Worm (Caenorhabditis elegans) whole organism, L1 larva: ENCODE results near the gene pik-1.

Source experiments
- ama-1 ChIP-seq: fragments of 150-350 bp; optimal IDR thresholded peaks from 2 replicates; lab custom pipeline; 2014
- fkh-4 ChIP-seq: sonication (generic microtip); optimal IDR thresholded peaks from 2 replicates; lab custom pipeline; 2016; ENCODE audit warnings: missing compliant biosample characterization, missing genetic modification characterization, borderline replicate concordance
- fos-1 ChIP-seq: fragments of 150-350 bp; optimal IDR thresholded peaks from 2 replicates; lab custom pipeline; 2014; ENCODE audit warnings: missing biosample characterization, missing genetic modification characterization
- mab-9 ChIP-seq: fragments of 200-800 bp; sonication (Bioruptor generic); IDR thresholded peaks from 2 replicates; pipeline ENCODE4 v1.3.6; 2022; ENCODE audit warnings: missing genetic modification reagents, missing genetic modification characterization, missing compliant biosample characterization
- nhr-28 ChIP-seq: fragments of 150-350 bp; optimal IDR thresholded peaks from 2 replicates; lab custom pipeline; 2014; ENCODE audit warnings: missing biosample characterization, missing genetic modification characterization
- sox-4 ChIP-seq: sonication (generic microtip); optimal IDR thresholded peaks from 2 replicates; lab custom pipeline; 2016; ENCODE audit warnings: missing genetic modification characterization, missing compliant biosample characterization
- sptf-1 ChIP-seq: fragments of 150-350 bp; optimal IDR thresholded peaks from 2 replicates; lab custom pipeline; 2014; ENCODE audit warnings: missing biosample characterization, missing genetic modification characterization
- tlp-1 ChIP-seq: fragments of 150-350 bp; optimal IDR thresholded peaks from 2 replicates; lab custom pipeline; 2014; ENCODE audit warnings: missing biosample characterization, missing genetic modification characterization
- ztf-11 ChIP-seq, 2 experiments: sonication (generic microtip); optimal IDR thresholded peaks; 2 replicates each; lab custom pipeline; 2016 to 2017; ENCODE audit warnings: missing genetic modification characterization in 2 of 2, missing biosample characterization in 1 of 2, missing compliant biosample characterization in 1 of 2

- TF ChIP-seq fos-1 (no peak), ama-1 (lab: Kevin White, UChicago) (no peak), tlp-1 (no peak), ztf-11 (tag; optimal IDR thresholded peaks at IDR 0.05; lab: Kevin White, UChicago) (no peak), nhr-28 (tag; lab: Kevin White, UChicago) (no peak), mab-9 (GFP tag; lab: Robert Waterston, UW) (no peak), sox-4 (tag; lab: Kevin White, UChicago) (no peak), fkh-4 (tag; lab: Kevin White, UChicago) (no peak), sptf-1 (no peak)
Measured at ce11 chrIV:13369120-13369842, 46.6 kb upstream of the pik-1 start, which contains the start of gene agt-1.
